Worm (Caenorhabditis elegans) whole organism, L4 larva: ENCODE data around the gene srv-32.

Source experiments
- D1046.2 ChIP-seq: fragments of 200-800 bp; sonication (Bioruptor generic); IDR thresholded peaks from 2 replicates; pipeline ENCODE4 v1.3.6; 2022; ENCODE audit warnings: missing genetic modification characterization, missing compliant biosample characterization
- F10B5.3 ChIP-seq: sonication (generic microtip); optimal IDR thresholded peaks from 2 replicates; lab custom pipeline; 2016; ENCODE audit warnings: mild to moderate bottlenecking, missing genetic modification characterization, missing compliant biosample characterization
- F49E8.2 ChIP-seq: sonication (generic microtip); optimal IDR thresholded peaks from 2 replicates; lab custom pipeline; 2016; ENCODE audit warnings: missing compliant biosample characterization, mild to moderate bottlenecking, missing genetic modification characterization, borderline replicate concordance
- Y105C5A.15 ChIP-seq: fragments of 200-800 bp; sonication (Bioruptor generic); IDR thresholded peaks from 2 replicates; pipeline ENCODE4 v1.3.6; 2022; ENCODE audit warnings: missing genetic modification characterization, missing compliant biosample characterization
- Y48G9A.11 ChIP-seq: fragments of 200-800 bp; sonication (Bioruptor generic); IDR thresholded peaks from 2 replicates; pipeline ENCODE4 v1.3.6; 2022; ENCODE audit warnings: missing genetic modification reagents, missing genetic modification characterization, missing compliant biosample characterization
- ZK337.2 ChIP-seq: fragments of 200-800 bp; sonication (Bioruptor generic); IDR thresholded peaks from 2 replicates; pipeline ENCODE4 v1.3.6; 2022; ENCODE audit warnings: missing genetic modification reagents, missing genetic modification characterization, missing compliant biosample characterization
- arid-1 ChIP-seq: fragments of 200-800 bp; sonication (Bioruptor generic); conservative IDR thresholded peaks from 2 replicates; pipeline ENCODE4 v1.3.6; 2022; ENCODE audit warnings: missing genetic modification reagents, missing genetic modification characterization, missing compliant biosample characterization
- ceh-20 ChIP-seq: fragments of 200-800 bp; sonication (Bioruptor generic); IDR thresholded peaks from 2 replicates; pipeline ENCODE4 v1.3.6; 2022; ENCODE audit warnings: missing genetic modification reagents, missing genetic modification characterization, missing compliant biosample characterization
- ceh-28 ChIP-seq: fragments of 150-350 bp; optimal IDR thresholded peaks from 2 replicates; lab custom pipeline; 2014; ENCODE audit warnings: missing biosample characterization, missing genetic modification reagents, missing genetic modification characterization
- ceh-62 ChIP-seq: sonication (generic microtip); optimal IDR thresholded peaks from 2 replicates; lab custom pipeline; 2017; ENCODE audit warnings: missing biosample characterization, missing genetic modification characterization
- ceh-82 ChIP-seq: sonication (generic microtip); optimal IDR thresholded peaks from 2 replicates; lab custom pipeline; 2017; ENCODE audit warnings: missing biosample characterization, missing genetic modification characterization
- daf-12 ChIP-seq: fragments of 150-350 bp; optimal IDR thresholded peaks from 2 replicates; lab custom pipeline; 2014; ENCODE audit warnings: missing biosample characterization, missing genetic modification reagents, missing genetic modification characterization
- daf-16 ChIP-seq, 3 experiments: sonication (generic microtip); optimal IDR thresholded peaks; 2 replicates each; lab custom pipeline; 2016 to 2017; ENCODE audit warnings: missing genetic modification characterization in 3 of 3, missing genetic modification reagents in 3 of 3, mild to moderate bottlenecking in 2 of 3, missing compliant biosample characterization in 2 of 3, missing biosample characterization in 1 of 3, moderate library complexity in 1 of 3
- daf-19 ChIP-seq: fragments of 200-800 bp; sonication (Bioruptor generic); conservative IDR thresholded peaks from 2 replicates; pipeline ENCODE4 v1.3.6; 2022; ENCODE audit warnings: missing genetic modification characterization, missing compliant biosample characterization
- dmd-6 ChIP-seq: fragments of 200-800 bp; sonication (Bioruptor generic); IDR thresholded peaks from 2 replicates; pipeline ENCODE4 v1.3.6; 2022; ENCODE audit warnings: missing genetic modification reagents, missing genetic modification characterization, missing compliant biosample characterization
- dve-1 ChIP-seq: sonication (generic microtip); optimal IDR thresholded peaks from 2 replicates; lab custom pipeline; 2017; ENCODE audit warnings: antibody characterized with exemption, mild to moderate bottlenecking, missing genetic modification characterization, missing compliant biosample characterization; ENCODE audit not compliant: insufficient read depth
- hif-1 ChIP-seq, 2 experiments: sonication (generic microtip); optimal IDR thresholded peaks; 2 replicates each; lab custom pipeline; 2016 to 2017; ENCODE audit warnings: missing compliant biosample characterization in 2 of 2, missing genetic modification characterization in 2 of 2, missing genetic modification reagents in 2 of 2, missing genotype in 2 of 2, mild to moderate bottlenecking in 1 of 2
- hmg-1.1 ChIP-seq: fragments of 200-800 bp; sonication (Bioruptor generic); IDR thresholded peaks from 2 replicates; pipeline ENCODE4 v1.3.6; 2022; ENCODE audit warnings: missing genetic modification reagents, missing genetic modification characterization, missing compliant biosample characterization
- lin-1 ChIP-seq: fragments of 200-800 bp; sonication (Bioruptor generic); IDR thresholded peaks from 2 replicates; pipeline ENCODE4 v1.3.6; 2022; ENCODE audit warnings: missing genetic modification reagents, missing genetic modification characterization, missing compliant biosample characterization
- lin-15B ChIP-seq: fragments of 150-350 bp; sonication (generic microtip); optimal IDR thresholded peaks from 3 replicates; lab custom pipeline; 2014; ENCODE audit warnings: missing biosample characterization, missing genetic modification characterization
- lin-29 ChIP-seq: fragments of 200-800 bp; sonication (Bioruptor generic); IDR thresholded peaks from 2 replicates; pipeline ENCODE4 v1.3.6; 2022; ENCODE audit warnings: missing genetic modification reagents, missing genetic modification characterization, missing compliant biosample characterization
- lsy-2 ChIP-seq, 2 experiments: fragments of 150-350 bp in 1 of 2; sonication (generic microtip) in 1 of 2; optimal IDR thresholded peaks; 2 replicates each; lab custom pipeline; 2014 to 2017; ENCODE audit warnings: missing biosample characterization in 2 of 2, missing genetic modification characterization in 2 of 2
- madf-9 ChIP-seq: fragments of 200-800 bp; sonication (Bioruptor generic); conservative IDR thresholded peaks from 2 replicates; pipeline ENCODE4 v1.3.6; 2022; ENCODE audit warnings: missing genetic modification reagents, missing genetic modification characterization, missing compliant biosample characterization
- mep-1 ChIP-seq: fragments of 150-350 bp; sonication (generic microtip); optimal IDR thresholded peaks from 3 replicates; lab custom pipeline; 2014; ENCODE audit warnings: missing biosample characterization, missing genetic modification characterization
- mxl-3 ChIP-seq: fragments of 200-800 bp; sonication (Bioruptor generic); optimal IDR thresholded peaks from 2 replicates; lab custom pipeline; 2018; ENCODE audit warnings: mild to moderate bottlenecking, missing genetic modification characterization, missing compliant biosample characterization
- nhr-28 ChIP-seq: fragments of 150-350 bp; optimal IDR thresholded peaks from 2 replicates; lab custom pipeline; 2014; ENCODE audit warnings: missing biosample characterization, missing genetic modification characterization
- nhr-6 ChIP-seq: fragments of 150-350 bp; optimal IDR thresholded peaks from 2 replicates; lab custom pipeline; 2014; ENCODE audit warnings: missing biosample characterization, missing genetic modification characterization
- nhr-77 ChIP-seq: fragments of 150-350 bp; optimal IDR thresholded peaks from 2 replicates; lab custom pipeline; 2014; ENCODE audit warnings: missing biosample characterization, missing genetic modification characterization
- pha-4 ChIP-seq, 2 experiments: fragments of 150-350 bp in 1 of 2; fragments of 200-800 bp in 1 of 2; sonication (Bioruptor generic) in 1 of 2; IDR thresholded peaks in 1 of 2; optimal IDR thresholded peaks in 1 of 2; 2 replicates each; pipeline versions ENCODE4 v1.3.6 to Lab custom; 2014 to 2022; ENCODE audit warnings: missing genetic modification characterization in 2 of 2, missing genetic modification reagents in 2 of 2, missing biosample characterization in 1 of 2, missing compliant biosample characterization in 1 of 2
- pqm-1 ChIP-seq: sonication (generic microtip); optimal IDR thresholded peaks from 2 replicates; lab custom pipeline; 2017; ENCODE audit warnings: missing biosample characterization, missing genetic modification characterization
- saeg-2 ChIP-seq: fragments of 200-800 bp; sonication (Bioruptor generic); IDR thresholded peaks from 2 replicates; pipeline ENCODE4 v1.3.6; 2022; ENCODE audit warnings: missing genetic modification reagents, missing genetic modification characterization, missing compliant biosample characterization
- spr-3 ChIP-seq: fragments of 200-800 bp; sonication (Bioruptor generic); optimal IDR thresholded peaks from 2 replicates; lab custom pipeline; 2018; ENCODE audit warnings: mild to moderate bottlenecking, missing genetic modification characterization, missing compliant biosample characterization
- tra-1 ChIP-seq: fragments of 200-800 bp; sonication (Bioruptor generic); IDR thresholded peaks from 2 replicates; pipeline ENCODE4 v1.3.6; 2022; ENCODE audit warnings: missing genetic modification reagents, missing genetic modification characterization, missing compliant biosample characterization
- unc-39 ChIP-seq: sonication (generic microtip); optimal IDR thresholded peaks from 2 replicates; lab custom pipeline; 2017; ENCODE audit warnings: missing biosample characterization, missing genetic modification characterization
- unc-62 ChIP-seq, 3 experiments: fragments of 150-350 bp in 1 of 3; sonication (generic microtip); optimal IDR thresholded peaks in 2 of 3; peaks in 1 of 3; 1 replicate in 1 of 3; 2 replicates in 2 of 3; lab custom pipeline; 2014 to 2017; ENCODE audit warnings: missing biosample characterization in 3 of 3, missing genetic modification characterization in 3 of 3, missing genetic modification reagents in 3 of 3, missing genotype in 1 of 3
- vab-7 ChIP-seq: fragments of 200-800 bp; sonication (Bioruptor generic); IDR thresholded peaks from 2 replicates; pipeline ENCODE4 v1.3.6; 2022; ENCODE audit warnings: missing genetic modification reagents, missing genetic modification characterization, missing compliant biosample characterization
- zag-1 ChIP-seq: fragments of 150-350 bp; optimal IDR thresholded peaks from 2 replicates; lab custom pipeline; 2014; ENCODE audit warnings: missing biosample characterization, missing genetic modification characterization
- zfp-2 ChIP-seq: sonication (generic microtip); optimal IDR thresholded peaks from 2 replicates; lab custom pipeline; 2016; ENCODE audit warnings: mild to moderate bottlenecking, missing genetic modification characterization, missing compliant biosample characterization
- zfp-3 ChIP-seq: fragments of 200-800 bp; sonication (Bioruptor generic); conservative IDR thresholded peaks from 2 replicates; pipeline ENCODE4 v1.3.6; 2022; ENCODE audit warnings: missing genetic modification reagents, missing genetic modification characterization, missing compliant biosample characterization
- ztf-11 ChIP-seq: fragments of 150-350 bp; optimal IDR thresholded peaks from 2 replicates; lab custom pipeline; 2014; ENCODE audit warnings: missing biosample characterization, missing genetic modification characterization
- ztf-7 ChIP-seq: fragments of 150-350 bp; optimal IDR thresholded peaks from 2 replicates; lab custom pipeline; 2014; ENCODE audit warnings: missing biosample characterization, missing genetic modification characterization

srv-32 gene

DNA sequence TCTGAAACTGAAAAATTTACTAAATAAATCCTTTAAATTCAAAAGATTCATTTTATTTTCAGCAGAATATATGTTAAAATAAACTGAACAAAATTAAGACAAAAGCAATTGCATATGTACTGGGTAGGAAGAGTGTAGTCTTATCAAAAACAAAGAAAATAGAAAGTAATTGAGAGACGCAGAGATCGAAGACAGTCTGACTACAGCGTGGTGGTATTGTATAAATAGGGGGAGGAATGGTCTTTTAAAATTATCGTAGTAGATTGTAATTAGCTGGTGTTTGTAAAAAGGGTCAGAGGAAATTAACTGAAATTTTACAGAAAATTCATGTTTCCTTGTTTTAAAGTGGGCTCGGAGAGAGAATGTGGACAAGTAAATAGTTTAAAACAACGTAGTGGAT, 33.6 kb downstream of the srv-32 start, which contains the start of gene acox-3:
TSS of gene acox-3 (minus strand) at position 7 of the 400 bp plus-strand sequence.
- no peak for TF ChIP-seq tra-1 (GFP tag; lab: Robert Waterston, UW)
- TF ChIP-seq daf-16 (GFP tag; optimal IDR thresholded peaks at IDR 0.05; lab: Kevin White, UChicago): no peak
- peak; percentile 88 for TF ChIP-seq daf-16 (tag; optimal IDR thresholded peaks at IDR 0.05; lab: Kevin White, UChicago)
- peak; percentile 53 for TF ChIP-seq pqm-1 (tag; lab: Kevin White, UChicago)
- peak; percentile 66 for TF ChIP-seq nhr-28 (tag; lab: Kevin White, UChicago)
- TF ChIP-seq dve-1 (tag; lab: Kevin White, UChicago): peak; percentile 40
- TF ChIP-seq dmd-6: 0 out of 2 replicates have a peak, but pooled peaks have one; percentile 13
- TF ChIP-seq ceh-28: no peak

DNA sequence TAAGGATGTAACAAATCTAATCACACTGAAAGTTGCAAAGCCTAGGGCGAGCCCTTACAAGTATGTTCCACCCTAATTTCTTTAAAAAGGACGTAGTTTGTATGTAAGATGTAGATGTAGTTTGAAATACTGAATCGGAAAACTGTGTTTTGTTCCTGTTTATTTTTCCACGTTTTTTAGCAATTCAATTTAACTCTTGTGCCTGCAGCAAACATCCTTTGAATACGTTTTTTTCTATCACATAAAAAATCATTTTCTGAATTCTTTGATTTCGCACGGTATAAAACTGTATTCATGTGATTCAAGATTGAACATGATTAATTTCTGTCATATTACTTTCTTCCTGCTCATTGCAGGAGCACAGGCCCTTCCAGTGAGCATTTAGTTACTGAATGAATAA, 42.0 kb downstream of the srv-32 start, which contains the start of gene F58F9.9:
TSS of gene F58F9.9 (plus strand) at position 301 of the 400 bp plus-strand sequence.
- TF ChIP-seq nhr-28 (tag; lab: Kevin White, UChicago) (no peak), pha-4 (GFP tag; IDR thresholded peaks at IDR 0.05; lab: Robert Waterston, UW) (no peak), pha-4 (tag; optimal IDR thresholded peaks at IDR 0.05; lab: Kevin White, UChicago) (no peak), lin-29 (GFP tag; lab: Robert Waterston, UW) (no peak), daf-19 (no peak), zfp-2 (tag; lab: Kevin White, UChicago) (no peak), lin-15B (tag; lab: Kevin White, UChicago) (no peak), zag-1 (no peak), vab-7 (no peak), saeg-2 (GFP tag; lab: Robert Waterston, UW) (no peak), unc-62 (GFP tag; optimal IDR thresholded peaks at IDR 0.05 in 1 of 2; lab: Kevin White, UChicago) (no peak), unc-62 (tag; optimal IDR thresholded peaks at IDR 0.05; lab: Kevin White, UChicago) (no peak), F49E8.2 (tag; lab: Kevin White, UChicago) (no peak), unc-39 (tag; lab: Kevin White, UChicago) (no peak)
- TF ChIP-seq, all 104 proteins: peak for 0

DNA sequence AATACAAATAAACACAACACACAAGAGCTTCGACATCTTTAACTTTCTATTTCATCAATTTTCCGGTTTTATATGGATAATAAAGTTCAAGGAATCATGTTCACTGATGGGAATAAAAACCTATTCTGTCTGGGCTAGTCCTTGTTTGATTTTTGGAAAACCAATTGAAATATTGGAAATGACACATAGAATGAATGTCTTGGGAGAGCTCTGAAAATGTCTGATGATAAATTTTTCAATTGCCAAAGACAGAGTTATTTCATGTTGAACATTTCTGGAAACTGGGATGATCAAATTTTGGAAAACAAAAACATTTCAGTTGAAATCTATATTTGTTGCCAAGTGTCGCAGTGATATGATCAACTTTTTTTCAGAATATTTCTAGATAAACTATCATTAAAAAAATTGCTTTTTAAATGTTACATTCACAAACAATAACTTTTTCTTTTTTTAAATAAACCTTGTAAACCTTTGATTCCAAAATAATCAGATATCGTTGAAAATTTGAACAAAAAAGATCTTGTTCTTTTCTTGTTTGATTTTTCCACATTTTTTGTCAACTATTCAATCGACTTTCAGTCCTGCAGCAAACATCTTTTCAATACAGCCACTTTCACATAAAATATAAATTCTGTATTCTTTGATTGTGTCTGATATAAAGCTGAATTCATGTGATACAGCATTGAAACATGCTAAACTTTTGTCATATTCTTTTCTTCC, 44.4 kb downstream of the srv-32 start, which contains the start of the genes F58F9.6 and F58F9.8:
TSS of gene F58F9.6 (minus strand) at position 101 of the 720 bp plus-strand sequence.
TSS of gene F58F9.8 (plus strand) at position 670 of the 720 bp plus-strand sequence.
- TF ChIP-seq daf-19 (no peak), nhr-77 (no peak), spr-3 (no peak), madf-9 (no peak), ZK337.2 (GFP tag; lab: Robert Waterston, UW) (no peak), saeg-2 (GFP tag; lab: Robert Waterston, UW) (no peak), ceh-82 (tag; lab: Kevin White, UChicago) (no peak), ztf-11 (no peak), mxl-3 (no peak), F10B5.3 (tag; lab: Kevin White, UChicago) (no peak), nhr-6 (no peak), mep-1 (no peak), D1046.2 (no peak), Y48G9A.11 (no peak)

DNA sequence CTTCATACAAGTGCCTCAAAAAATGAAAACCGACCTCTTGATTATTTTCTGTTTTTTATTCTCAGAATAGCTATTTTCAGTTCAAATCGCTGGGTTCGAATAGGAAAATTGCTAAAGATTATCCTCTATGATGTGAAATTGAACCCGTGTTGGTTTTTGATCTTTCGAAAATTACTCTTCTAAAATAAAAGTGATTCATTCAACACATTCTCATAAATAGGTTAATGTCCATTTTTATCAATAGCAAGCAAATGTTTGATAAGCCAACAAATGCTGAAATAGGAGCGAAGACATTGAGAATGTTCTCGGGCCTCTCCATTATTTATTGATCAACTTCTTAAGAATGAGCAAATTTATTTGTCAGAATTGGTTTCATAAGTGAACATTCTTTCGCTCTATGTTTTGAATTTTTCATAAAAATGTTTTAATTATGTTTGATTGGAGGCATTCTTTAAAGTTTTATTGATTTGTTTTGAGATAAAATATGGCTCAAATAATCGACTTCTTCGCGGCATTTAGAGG, 49.2 kb downstream of the srv-32 start, which contains the start of gene F58F9.3:
TSS of gene F58F9.3 (plus strand) at position 472 of the 522 bp plus-strand sequence.
- TF ChIP-seq ceh-20 (GFP tag; lab: Robert Waterston, UW) (no peak), ztf-7 (tag; lab: Kevin White, UChicago) (no peak), ceh-62 (tag; lab: Kevin White, UChicago) (no peak), pqm-1 (tag; lab: Kevin White, UChicago) (peak; percentile 52), hif-1 (tag; optimal IDR thresholded peaks at IDR 0.05; lab: Kevin White, UChicago) (no peak), ZK337.2 (GFP tag; lab: Robert Waterston, UW) (no peak), dmd-6 (peak; percentile 25; the same call in 1 of the 2 replicates), ceh-82 (tag; lab: Kevin White, UChicago) (no peak), daf-12 (tag; lab: Kevin White, UChicago) (no peak), unc-39 (tag; lab: Kevin White, UChicago) (no peak), D1046.2 (no peak), daf-16 (GFP tag; optimal IDR thresholded peaks at IDR 0.05; lab: Kevin White, UChicago) (no peak), daf-16 (tag; optimal IDR thresholded peaks at IDR 0.05; lab: Kevin White, UChicago) (peak; percentile 79), lin-1 (no peak), daf-19 (no peak), zfp-3 (GFP tag; lab: Robert Waterston, UW) (no peak), lsy-2 (tag; optimal IDR thresholded peaks at IDR 0.05; lab: Kevin White, UChicago) (no peak), hmg-1.1 (no peak), F10B5.3 (tag; lab: Kevin White, UChicago) (no peak), Y48G9A.11 (no peak), Y105C5A.15 (GFP tag; lab: Robert Waterston, UW) (no peak), spr-3 (no peak), arid-1 (no peak)
